Worm (Caenorhabditis elegans) whole organism, L4 larva: ENCODE measurements around the gene gst-34.
A peak's percentile ranks its signal among the peaks of the same experiment; 100 is the strongest.

ENCODE experiments used
- D1046.2 ChIP-seq: fragments of 200-800 bp; sonication (Bioruptor generic); IDR thresholded peaks from 2 replicates; pipeline ENCODE4 v1.3.6; 2022; ENCODE audit warnings: missing genetic modification characterization, missing compliant biosample characterization
- F10B5.3 ChIP-seq: sonication (generic microtip); optimal IDR thresholded peaks from 2 replicates; lab custom pipeline; 2016; ENCODE audit warnings: mild to moderate bottlenecking, missing genetic modification characterization, missing compliant biosample characterization
- R02D3.7 ChIP-seq: fragments of 150-350 bp; sonication (generic microtip); optimal IDR thresholded peaks from 3 replicates; lab custom pipeline; 2014; ENCODE audit warnings: missing biosample characterization, missing genetic modification characterization
- T20F7.1 ChIP-seq: fragments of 200-800 bp; sonication (Bioruptor generic); optimal IDR thresholded peaks from 2 replicates; lab custom pipeline; 2018; ENCODE audit warnings: mild to moderate bottlenecking, missing genetic modification characterization, missing compliant biosample characterization
- T26A8.4 ChIP-seq: fragments of 200-800 bp; sonication (Bioruptor generic); IDR thresholded peaks from 2 replicates; pipeline ENCODE4 v1.3.6; 2022; ENCODE audit warnings: missing genetic modification characterization, missing compliant biosample characterization
- Y48G9A.11 ChIP-seq: fragments of 200-800 bp; sonication (Bioruptor generic); IDR thresholded peaks from 2 replicates; pipeline ENCODE4 v1.3.6; 2022; ENCODE audit warnings: missing genetic modification reagents, missing genetic modification characterization, missing compliant biosample characterization
- aha-1 ChIP-seq: fragments of 150-350 bp; peaks from one replicate; lab custom pipeline; 2014; ENCODE audit warnings: missing biosample characterization, missing genetic modification characterization
- ama-1 ChIP-seq: fragments of 150-350 bp; optimal IDR thresholded peaks from 2 replicates; lab custom pipeline; 2014; ENCODE audit warnings: inconsistent platforms, mixed read lengths
- arid-1 ChIP-seq: fragments of 200-800 bp; sonication (Bioruptor generic); conservative IDR thresholded peaks from 2 replicates; pipeline ENCODE4 v1.3.6; 2022; ENCODE audit warnings: missing genetic modification reagents, missing genetic modification characterization, missing compliant biosample characterization
- ceh-28 ChIP-seq: fragments of 150-350 bp; optimal IDR thresholded peaks from 2 replicates; lab custom pipeline; 2014; ENCODE audit warnings: missing biosample characterization, missing genetic modification reagents, missing genetic modification characterization
- ceh-32 ChIP-seq: sonication (generic microtip); optimal IDR thresholded peaks from 2 replicates; lab custom pipeline; 2016; ENCODE audit warnings: mild to moderate bottlenecking, missing genetic modification characterization, missing compliant biosample characterization; ENCODE audit not compliant: poor library complexity
- ces-1 ChIP-seq: fragments of 150-350 bp; sonication (generic microtip); optimal IDR thresholded peaks from 4 replicates; lab custom pipeline; 2014; ENCODE audit warnings: missing biosample characterization, missing genetic modification reagents, missing genetic modification characterization
- ctbp-1 ChIP-seq: fragments of 200-800 bp; sonication (Bioruptor generic); IDR thresholded peaks from 2 replicates; pipeline ENCODE4 v1.3.6; 2022; ENCODE audit warnings: missing genetic modification reagents, missing genetic modification characterization, missing compliant biosample characterization
- daf-12 ChIP-seq: fragments of 150-350 bp; optimal IDR thresholded peaks from 2 replicates; lab custom pipeline; 2014; ENCODE audit warnings: missing biosample characterization, missing genetic modification reagents, missing genetic modification characterization
- daf-16 ChIP-seq, 3 experiments: sonication (generic microtip); optimal IDR thresholded peaks; 2 replicates each; lab custom pipeline; 2016 to 2017; ENCODE audit warnings: missing genetic modification characterization in 3 of 3, missing genetic modification reagents in 3 of 3, mild to moderate bottlenecking in 2 of 3, missing compliant biosample characterization in 2 of 3, missing biosample characterization in 1 of 3, moderate library complexity in 1 of 3
- daf-19 ChIP-seq: fragments of 200-800 bp; sonication (Bioruptor generic); conservative IDR thresholded peaks from 2 replicates; pipeline ENCODE4 v1.3.6; 2022; ENCODE audit warnings: missing genetic modification characterization, missing compliant biosample characterization
- dmd-6 ChIP-seq: fragments of 200-800 bp; sonication (Bioruptor generic); IDR thresholded peaks from 2 replicates; pipeline ENCODE4 v1.3.6; 2022; ENCODE audit warnings: missing genetic modification reagents, missing genetic modification characterization, missing compliant biosample characterization
- dmd-8 ChIP-seq: fragments of 200-800 bp; sonication (Bioruptor generic); IDR thresholded peaks from 2 replicates; pipeline ENCODE4 v1.3.6; 2022; ENCODE audit warnings: missing genetic modification characterization, missing compliant biosample characterization
- dpl-1 ChIP-seq: fragments of 150-350 bp; optimal IDR thresholded peaks from 2 replicates; lab custom pipeline; 2014; ENCODE audit warnings: missing biosample characterization, missing genetic modification reagents, missing genetic modification characterization
- duxl-1 ChIP-seq: sonication (generic microtip); optimal IDR thresholded peaks from 2 replicates; lab custom pipeline; 2016; ENCODE audit warnings: mild to moderate bottlenecking, missing genetic modification characterization, moderate library complexity, missing compliant biosample characterization; ENCODE audit not compliant: poor library complexity
- dve-1 ChIP-seq: sonication (generic microtip); optimal IDR thresholded peaks from 2 replicates; lab custom pipeline; 2017; ENCODE audit warnings: antibody characterized with exemption, mild to moderate bottlenecking, missing genetic modification characterization, missing compliant biosample characterization; ENCODE audit not compliant: insufficient read depth
- egl-43 ChIP-seq: fragments of 200-800 bp; sonication (Bioruptor generic); IDR thresholded peaks from 2 replicates; pipeline ENCODE4 v1.3.6; 2022; ENCODE audit warnings: missing genetic modification reagents, missing genetic modification characterization, missing compliant biosample characterization
- gei-8 ChIP-seq: fragments of 200-800 bp; sonication (Bioruptor generic); optimal IDR thresholded peaks from 2 replicates; lab custom pipeline; 2018; ENCODE audit warnings: mild to moderate bottlenecking, missing genetic modification characterization, missing compliant biosample characterization
- hif-1 ChIP-seq, 2 experiments: sonication (generic microtip); optimal IDR thresholded peaks; 2 replicates each; lab custom pipeline; 2016 to 2017; ENCODE audit warnings: missing compliant biosample characterization in 2 of 2, missing genetic modification characterization in 2 of 2, missing genetic modification reagents in 2 of 2, missing genotype in 2 of 2, mild to moderate bottlenecking in 1 of 2
- hlh-11 ChIP-seq: fragments of 200-800 bp; sonication (Bioruptor generic); optimal IDR thresholded peaks from 2 replicates; lab custom pipeline; 2018; ENCODE audit warnings: mild to moderate bottlenecking, missing genetic modification characterization, missing compliant biosample characterization
- hlh-30 ChIP-seq: sonication (generic microtip); optimal IDR thresholded peaks from 2 replicates; lab custom pipeline; 2017; ENCODE audit warnings: antibody characterized with exemption, mild to moderate bottlenecking, missing genetic modification characterization, missing compliant biosample characterization; ENCODE audit not compliant: insufficient read depth
- lin-1 ChIP-seq: fragments of 200-800 bp; sonication (Bioruptor generic); IDR thresholded peaks from 2 replicates; pipeline ENCODE4 v1.3.6; 2022; ENCODE audit warnings: missing genetic modification reagents, missing genetic modification characterization, missing compliant biosample characterization
- lin-13 ChIP-seq: fragments of 150-350 bp; optimal IDR thresholded peaks from 2 replicates; lab custom pipeline; 2014; ENCODE audit warnings: missing biosample characterization, missing genetic modification reagents, missing genetic modification characterization
- lin-38 ChIP-seq: fragments of 200-800 bp; sonication (Bioruptor generic); IDR thresholded peaks from 2 replicates; pipeline ENCODE4 v1.3.6; 2022; ENCODE audit warnings: missing genetic modification reagents, missing genetic modification characterization, missing compliant biosample characterization
- madf-9 ChIP-seq: fragments of 200-800 bp; sonication (Bioruptor generic); conservative IDR thresholded peaks from 2 replicates; pipeline ENCODE4 v1.3.6; 2022; ENCODE audit warnings: missing genetic modification reagents, missing genetic modification characterization, missing compliant biosample characterization
- mep-1 ChIP-seq: fragments of 150-350 bp; sonication (generic microtip); optimal IDR thresholded peaks from 3 replicates; lab custom pipeline; 2014; ENCODE audit warnings: missing biosample characterization, missing genetic modification characterization
- mxl-3 ChIP-seq: fragments of 200-800 bp; sonication (Bioruptor generic); optimal IDR thresholded peaks from 2 replicates; lab custom pipeline; 2018; ENCODE audit warnings: mild to moderate bottlenecking, missing genetic modification characterization, missing compliant biosample characterization
- nhr-111 ChIP-seq: fragments of 200-800 bp; sonication (Bioruptor generic); optimal IDR thresholded peaks from 2 replicates; lab custom pipeline; 2018; ENCODE audit warnings: mild to moderate bottlenecking, missing genetic modification characterization, missing compliant biosample characterization
- nhr-25 ChIP-seq: sonication (generic microtip); optimal IDR thresholded peaks from 2 replicates; lab custom pipeline; 2017; ENCODE audit warnings: missing genetic modification characterization, mild to moderate bottlenecking, missing compliant biosample characterization, antibody characterized with exemption, moderate library complexity, borderline replicate concordance; ENCODE audit not compliant: insufficient read depth
- nhr-28 ChIP-seq: fragments of 150-350 bp; optimal IDR thresholded peaks from 2 replicates; lab custom pipeline; 2014; ENCODE audit warnings: missing biosample characterization, missing genetic modification characterization
- nhr-42 ChIP-seq: fragments of 200-800 bp; sonication (Bioruptor generic); IDR thresholded peaks from 2 replicates; pipeline ENCODE4 v1.3.6; 2022; ENCODE audit warnings: missing genetic modification characterization, missing compliant biosample characterization
- nhr-48 ChIP-seq: sonication (generic microtip); optimal IDR thresholded peaks from 2 replicates; lab custom pipeline; 2016; ENCODE audit warnings: mild to moderate bottlenecking, missing genetic modification characterization, missing compliant biosample characterization
- nhr-6 ChIP-seq: fragments of 150-350 bp; optimal IDR thresholded peaks from 2 replicates; lab custom pipeline; 2014; ENCODE audit warnings: missing biosample characterization, missing genetic modification characterization
- pha-4 ChIP-seq, 2 experiments: fragments of 150-350 bp in 1 of 2; fragments of 200-800 bp in 1 of 2; sonication (Bioruptor generic) in 1 of 2; IDR thresholded peaks in 1 of 2; optimal IDR thresholded peaks in 1 of 2; 2 replicates each; pipeline versions ENCODE4 v1.3.6 to Lab custom; 2014 to 2022; ENCODE audit warnings: missing genetic modification characterization in 2 of 2, missing genetic modification reagents in 2 of 2, missing biosample characterization in 1 of 2, missing compliant biosample characterization in 1 of 2
- pqm-1 ChIP-seq: sonication (generic microtip); optimal IDR thresholded peaks from 2 replicates; lab custom pipeline; 2017; ENCODE audit warnings: missing biosample characterization, missing genetic modification characterization
- snpc-1.2 ChIP-seq: fragments of 200-800 bp; sonication (Bioruptor generic); IDR thresholded peaks from 2 replicates; pipeline ENCODE4 v1.3.6; 2022; ENCODE audit warnings: missing genetic modification reagents, missing genetic modification characterization, missing compliant biosample characterization
- spr-1 ChIP-seq: sonication (generic microtip); optimal IDR thresholded peaks from 2 replicates; lab custom pipeline; 2016; ENCODE audit warnings: mild to moderate bottlenecking, missing genetic modification characterization, missing compliant biosample characterization
- tra-1 ChIP-seq: fragments of 200-800 bp; sonication (Bioruptor generic); IDR thresholded peaks from 2 replicates; pipeline ENCODE4 v1.3.6; 2022; ENCODE audit warnings: missing genetic modification reagents, missing genetic modification characterization, missing compliant biosample characterization
- vab-7 ChIP-seq: fragments of 200-800 bp; sonication (Bioruptor generic); IDR thresholded peaks from 2 replicates; pipeline ENCODE4 v1.3.6; 2022; ENCODE audit warnings: missing genetic modification reagents, missing genetic modification characterization, missing compliant biosample characterization
- zag-1 ChIP-seq: fragments of 150-350 bp; optimal IDR thresholded peaks from 2 replicates; lab custom pipeline; 2014; ENCODE audit warnings: missing biosample characterization, missing genetic modification characterization
- zfp-2 ChIP-seq: sonication (generic microtip); optimal IDR thresholded peaks from 2 replicates; lab custom pipeline; 2016; ENCODE audit warnings: mild to moderate bottlenecking, missing genetic modification characterization, missing compliant biosample characterization
- zip-2 ChIP-seq: fragments of 150-350 bp; optimal IDR thresholded peaks from 2 replicates; lab custom pipeline; 2014; ENCODE audit warnings: missing biosample characterization, missing genetic modification characterization

Gene gst-34

DNA sequence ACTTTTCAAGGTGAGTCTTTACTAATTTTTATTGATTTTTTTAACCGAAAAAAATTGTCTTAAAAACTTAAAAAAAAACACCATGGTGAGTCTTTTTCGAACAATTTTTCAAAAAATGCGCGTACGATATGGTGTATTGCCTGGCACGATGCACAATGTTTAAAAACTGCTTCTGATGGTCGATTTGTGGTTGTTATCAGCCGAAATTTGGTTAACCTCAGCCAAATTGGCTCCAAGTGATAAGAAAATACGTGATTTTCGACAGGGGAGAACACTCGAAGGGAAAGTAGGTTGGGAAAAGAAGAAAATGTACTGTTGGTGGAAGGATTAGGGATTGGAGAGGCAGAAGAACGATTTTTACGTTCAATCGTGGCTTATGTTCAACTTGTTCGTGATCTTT is 24.5 kb upstream of the gst-34 start:
- TF ChIP-seq hif-1 (tag; optimal IDR thresholded peaks at IDR 0.05; lab: Kevin White, UChicago) (peak in 1 of 2 experiments; percentile 74), zip-2 (tag; lab: Kevin White, UChicago) (no peak), dve-1 (tag; lab: Kevin White, UChicago) (peak; percentile 34), ceh-32 (no peak), nhr-25 (no peak), aha-1 (peak; percentile 33), daf-16 (GFP tag; optimal IDR thresholded peaks at IDR 0.05; lab: Kevin White, UChicago) (no peak), daf-16 (tag; optimal IDR thresholded peaks at IDR 0.05; lab: Kevin White, UChicago) (peak; percentile 53), dmd-6 (peak; percentile 21; the same call in 1 of the 2 replicates), R02D3.7 (tag; lab: Kevin White, UChicago) (no peak), lin-38 (no peak), T26A8.4 (GFP tag; lab: Robert Waterston, UW) (no peak), tra-1 (GFP tag; lab: Robert Waterston, UW) (0 out of 2 replicates have a peak, but pooled peaks have one; percentile 24), T20F7.1 (no peak), pqm-1 (tag; lab: Kevin White, UChicago) (peak; percentile 47), duxl-1 (no peak), ceh-28 (no peak), hlh-11 (peak; percentile 48), hlh-30 (tag; lab: Kevin White, UChicago) (peak; percentile 8), gei-8 (no peak), D1046.2 (GFP tag; lab: Robert Waterston, UW) (no peak)

DNA sequence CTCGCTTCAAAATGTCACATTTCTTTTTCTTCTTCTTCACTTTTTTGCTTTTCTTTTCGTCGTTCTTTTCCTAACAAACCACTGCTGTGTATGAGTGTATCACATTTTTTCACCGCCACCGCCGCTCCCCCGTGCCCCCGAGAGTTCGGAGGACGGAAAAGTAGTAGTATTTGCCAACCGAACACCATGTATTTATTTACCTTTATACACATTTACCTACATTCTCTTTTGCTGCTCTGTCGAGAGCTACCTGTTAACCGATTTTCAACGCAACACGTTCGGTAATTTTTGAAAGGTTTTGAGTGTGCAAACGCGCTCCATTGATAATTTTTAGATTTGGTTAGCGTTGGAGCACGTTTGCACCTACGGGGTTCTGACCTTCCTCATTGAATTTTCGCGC is 23.2 kb upstream of the gst-34 start:
- TF ChIP-seq hlh-30 (tag; lab: Kevin White, UChicago), result peak; percentile 41
- TF ChIP-seq aha-1, result peak; percentile 3
- TF ChIP-seq lin-38, result peak; percentile 57
- 0 out of 2 replicates have a peak, but pooled peaks have one; percentile 45 for TF ChIP-seq nhr-42 (GFP tag; lab: Robert Waterston, UW)
- TF ChIP-seq lin-13 (GFP tag; lab: Kevin White, UChicago), result no peak
- TF ChIP-seq tra-1 (GFP tag; lab: Robert Waterston, UW), result 0 out of 2 replicates have a peak, but pooled peaks have one; percentile 17
- TF ChIP-seq mxl-3 (GFP tag; lab: Kevin White, UChicago), result no peak

DNA sequence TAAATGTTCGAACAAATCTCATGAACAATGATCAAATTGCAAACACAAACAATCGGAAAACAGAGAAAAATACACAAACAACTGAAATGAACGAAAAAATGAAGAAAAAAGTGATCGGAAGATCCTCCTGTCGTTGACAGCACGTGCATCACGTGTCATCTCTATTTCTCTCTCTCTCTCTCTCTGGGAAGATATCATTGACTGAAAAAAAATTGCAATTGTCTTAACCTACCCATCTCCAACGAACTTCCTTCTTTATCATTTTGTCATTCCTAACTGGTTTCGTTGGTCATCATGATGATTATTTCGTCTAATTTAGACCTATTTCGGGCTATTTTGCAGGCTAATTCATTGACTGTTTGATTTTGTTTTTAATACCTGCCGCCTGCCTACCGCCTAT is 22.3 kb upstream of the gst-34 start:
- TF ChIP-seq mep-1 (tag; lab: Kevin White, UChicago), result peak; percentile 65
- peak; percentile 14 for TF ChIP-seq ama-1 (lab: Kevin White, UChicago)
- peak; percentile 10 for TF ChIP-seq nhr-25
- peak; percentile 57; the same call in 1 of the 2 replicates for TF ChIP-seq lin-1 (GFP tag; lab: Robert Waterston, UW)
- no peak for TF ChIP-seq dmd-8
- TF ChIP-seq nhr-48 (tag; lab: Kevin White, UChicago), result peak; percentile 73
- peak; percentile 54 for TF ChIP-seq nhr-28 (tag; lab: Kevin White, UChicago)
- TF ChIP-seq pha-4 (GFP tag; IDR thresholded peaks at IDR 0.05; lab: Robert Waterston, UW), result no peak
- TF ChIP-seq pha-4 (tag; optimal IDR thresholded peaks at IDR 0.05; lab: Kevin White, UChicago), result no peak
- no peak for TF ChIP-seq arid-1 (GFP tag; lab: Robert Waterston, UW)
- TF ChIP-seq vab-7, result no peak
- TF ChIP-seq madf-9 (GFP tag; lab: Robert Waterston, UW), result no peak
- no peak for TF ChIP-seq snpc-1.2 (GFP tag; lab: Robert Waterston, UW)
- no peak for TF ChIP-seq zag-1 (tag; lab: Kevin White, UChicago)
- peak; percentile 34 for TF ChIP-seq nhr-6 (tag; lab: Kevin White, UChicago)
- TF ChIP-seq Y48G9A.11, result no peak
- no peak for TF ChIP-seq R02D3.7 (tag; lab: Kevin White, UChicago)
- no peak for TF ChIP-seq zfp-2 (tag; lab: Kevin White, UChicago)
- no peak for TF ChIP-seq egl-43 (GFP tag; lab: Robert Waterston, UW)
- TF ChIP-seq daf-19, result no peak
- no peak for TF ChIP-seq aha-1
- TF ChIP-seq ces-1, result no peak
- TF ChIP-seq spr-1 (tag; lab: Kevin White, UChicago), result no peak
- TF ChIP-seq F10B5.3 (tag; lab: Kevin White, UChicago), result no peak
- no peak for TF ChIP-seq nhr-111 (GFP tag; lab: Kevin White, UChicago)
- peak; percentile 52; the same call in 1 of the 2 replicates for TF ChIP-seq ctbp-1
- TF ChIP-seq daf-12, result no peak
- peak; percentile 22 for TF ChIP-seq dpl-1
